Worm (Caenorhabditis elegans) whole organism, L4/young adult: ENCODE measurements around the gene T21H3.1.

Experiments
- W03F9.2 ChIP-seq: fragments of 150-350 bp; optimal IDR thresholded peaks from 2 replicates; lab custom pipeline; 2014; ENCODE audit warnings: missing biosample characterization, missing genetic modification characterization
- dao-5 ChIP-seq: sonication (generic microtip); optimal IDR thresholded peaks from 2 replicates; lab custom pipeline; 2016; ENCODE audit warnings: missing genotype, missing genetic modification characterization, moderate library complexity, missing compliant biosample characterization
- him-1 ChIP-seq: sonication (generic microtip); optimal IDR thresholded peaks from 2 replicates; lab custom pipeline; 2016; ENCODE audit warnings: missing genotype, missing genetic modification reagents, missing genetic modification characterization, missing compliant biosample characterization

DNA sequence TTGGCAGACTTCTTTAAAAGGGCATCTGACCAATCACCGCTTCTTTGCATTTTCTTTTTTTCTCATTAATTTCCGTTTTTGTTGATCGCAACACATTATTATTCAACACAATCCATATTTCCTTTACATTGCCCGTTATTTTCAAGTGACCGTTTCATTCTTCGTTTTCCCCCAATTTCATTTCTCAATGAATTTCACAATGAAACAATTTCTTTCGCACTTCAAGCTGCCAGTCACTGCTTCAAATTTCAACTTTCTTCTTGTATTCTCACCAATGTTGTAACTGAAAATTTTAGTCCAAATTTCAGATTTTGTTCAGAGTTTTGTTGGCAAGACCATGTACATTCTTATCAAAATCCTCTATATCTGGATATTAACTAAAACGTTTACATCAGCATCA, 35.1 kb upstream of the T21H3.1 start, which contains the start of gene cutl-22:
- TF ChIP-seq him-1 (tag; lab: Kevin White, UChicago) (no peak), dao-5 (no peak), W03F9.2 (tag; lab: Kevin White, UChicago) (no peak)
